Worm (Caenorhabditis elegans) whole organism, L1 larva: Measurements from ENCODE around the gene H17B01.5.

Source experiments
- ceh-8 ChIP-seq: fragments of 200-800 bp; sonication (Bioruptor generic); optimal IDR thresholded peaks from 2 replicates; lab custom pipeline; 2018; ENCODE audit warnings: mild to moderate bottlenecking, missing genetic modification characterization, moderate library complexity, missing compliant biosample characterization
- ceh-82 ChIP-seq, 3 experiments: fragments of 150-350 bp in 1 of 3; sonication (generic microtip) in 2 of 3; optimal IDR thresholded peaks; 2 replicates each; lab custom pipeline; 2014 to 2017; ENCODE audit warnings: missing biosample characterization in 3 of 3, missing genetic modification characterization in 3 of 3
- ceh-90 ChIP-seq: sonication (generic microtip); optimal IDR thresholded peaks from 2 replicates; lab custom pipeline; 2016; ENCODE audit warnings: missing genetic modification characterization, missing compliant biosample characterization
- ces-1 ChIP-seq: fragments of 150-350 bp; optimal IDR thresholded peaks from 2 replicates; lab custom pipeline; 2014; ENCODE audit warnings: missing biosample characterization, missing genetic modification reagents, missing genetic modification characterization
- dpl-1 ChIP-seq, 3 experiments: fragments of 150-350 bp in 2 of 3; sonication (generic microtip) in 1 of 3; optimal IDR thresholded peaks; 2 replicates each; lab custom pipeline; 2014 to 2017; ENCODE audit warnings: missing biosample characterization in 3 of 3, missing genetic modification characterization in 3 of 3, missing genetic modification reagents in 3 of 3
- dsc-1 ChIP-seq: sonication (generic microtip); optimal IDR thresholded peaks from 2 replicates; lab custom pipeline; 2016; ENCODE audit warnings: mild to moderate bottlenecking, missing genetic modification characterization, missing compliant biosample characterization
- efl-1 ChIP-seq, 4 experiments: fragments of 150-350 bp; optimal IDR thresholded peaks in 3 of 4; peaks in 1 of 4; 1 replicate in 1 of 4; 2 replicates in 3 of 4; lab custom pipeline; 2014; ENCODE audit warnings: missing biosample characterization in 2 of 4, missing genetic modification characterization in 2 of 4, missing genetic modification reagents in 2 of 4
- egl-13 ChIP-seq: sonication (generic microtip); optimal IDR thresholded peaks from 2 replicates; lab custom pipeline; 2016; ENCODE audit warnings: missing genotype, missing genetic modification reagents, missing genetic modification characterization, missing compliant biosample characterization
- elt-2 ChIP-seq: sonication (generic microtip); optimal IDR thresholded peaks from 2 replicates; lab custom pipeline; 2016; ENCODE audit warnings: missing genetic modification characterization, mild to moderate bottlenecking, inconsistent platforms, missing compliant biosample characterization, missing genetic modification reagents
- ets-5 ChIP-seq: fragments of 200-800 bp; sonication (Bioruptor generic); IDR thresholded peaks from 2 replicates; pipeline ENCODE4 v1.3.6; 2022; ENCODE audit warnings: missing genetic modification characterization, missing compliant biosample characterization
- fkh-10 ChIP-seq: sonication (generic microtip); optimal IDR thresholded peaks from 2 replicates; lab custom pipeline; 2017; ENCODE audit warnings: missing biosample characterization, missing genetic modification reagents, missing genetic modification characterization
- fkh-8 ChIP-seq: sonication (generic microtip); optimal IDR thresholded peaks from 2 replicates; lab custom pipeline; 2016; ENCODE audit warnings: mild to moderate bottlenecking, missing genetic modification characterization, missing compliant biosample characterization
- fos-1 ChIP-seq: fragments of 150-350 bp; optimal IDR thresholded peaks from 2 replicates; lab custom pipeline; 2014; ENCODE audit warnings: missing biosample characterization, missing genetic modification characterization
- hlh-4 ChIP-seq: sonication (generic microtip); optimal IDR thresholded peaks from 2 replicates; lab custom pipeline; 2016; ENCODE audit warnings: mild to moderate bottlenecking, missing genetic modification characterization, missing compliant biosample characterization
- hpl-2 ChIP-seq: fragments of 150-350 bp; optimal IDR thresholded peaks from 2 replicates; lab custom pipeline; 2014; ENCODE audit warnings: missing biosample characterization, missing genetic modification reagents, missing genetic modification characterization
- irx-1 ChIP-seq: sonication (generic microtip); optimal IDR thresholded peaks from 2 replicates; lab custom pipeline; 2016; ENCODE audit warnings: missing genetic modification characterization, missing compliant biosample characterization
- isw-1 ChIP-seq: fragments of 200-800 bp; sonication (Bioruptor generic); IDR thresholded peaks from 2 replicates; pipeline ENCODE4 v1.3.6; 2022; ENCODE audit warnings: missing genetic modification characterization, missing compliant biosample characterization
- jun-1 ChIP-seq: fragments of 150-350 bp; optimal IDR thresholded peaks from 2 replicates; lab custom pipeline; 2014; ENCODE audit warnings: missing biosample characterization, missing genetic modification reagents, missing genetic modification characterization
- lin-13 ChIP-seq: fragments of 150-350 bp; optimal IDR thresholded peaks from 2 replicates; lab custom pipeline; 2014; ENCODE audit warnings: missing biosample characterization, missing genetic modification reagents, missing genetic modification characterization
- lin-35 ChIP-seq, 2 experiments: fragments of 150-350 bp; optimal IDR thresholded peaks; 2 replicates each; lab custom pipeline; 2014; ENCODE audit warnings: missing biosample characterization in 2 of 2, missing genetic modification characterization in 2 of 2, missing genetic modification reagents in 2 of 2
- lin-39 ChIP-seq: fragments of 150-350 bp; optimal IDR thresholded peaks from 2 replicates; lab custom pipeline; 2014; ENCODE audit warnings: missing biosample characterization, missing genetic modification reagents, missing genetic modification characterization
- lsy-2 ChIP-seq, 2 experiments: fragments of 150-350 bp; optimal IDR thresholded peaks; 2 replicates each; lab custom pipeline; 2014; ENCODE audit warnings: missing biosample characterization in 2 of 2, missing genetic modification characterization in 2 of 2
- mab-9 ChIP-seq: fragments of 200-800 bp; sonication (Bioruptor generic); IDR thresholded peaks from 2 replicates; pipeline ENCODE4 v1.3.6; 2022; ENCODE audit warnings: missing genetic modification reagents, missing genetic modification characterization, missing compliant biosample characterization
- mef-2 ChIP-seq: fragments of 150-350 bp; optimal IDR thresholded peaks from 2 replicates; lab custom pipeline; 2014; ENCODE audit warnings: missing biosample characterization, missing genetic modification characterization
- nhr-11 ChIP-seq: fragments of 150-350 bp; optimal IDR thresholded peaks from 2 replicates; lab custom pipeline; 2014; ENCODE audit warnings: missing biosample characterization, missing genetic modification characterization
- nhr-12 ChIP-seq: sonication (generic microtip); optimal IDR thresholded peaks from 2 replicates; lab custom pipeline; 2017; ENCODE audit warnings: missing biosample characterization, missing genetic modification characterization
- nhr-19 ChIP-seq: fragments of 200-800 bp; sonication (Bioruptor generic); conservative IDR thresholded peaks from 2 replicates; pipeline ENCODE4 v1.3.6; 2022; ENCODE audit warnings: missing genetic modification characterization, missing compliant biosample characterization
- nhr-237 ChIP-seq: fragments of 150-350 bp; optimal IDR thresholded peaks from 2 replicates; lab custom pipeline; 2014; ENCODE audit warnings: missing biosample characterization, missing genetic modification characterization
- nhr-47 ChIP-seq: sonication (generic microtip); optimal IDR thresholded peaks from 2 replicates; lab custom pipeline; 2016; ENCODE audit warnings: mild to moderate bottlenecking, missing genetic modification characterization, moderate library complexity, missing compliant biosample characterization
- nhr-71 ChIP-seq: sonication (generic microtip); optimal IDR thresholded peaks from 2 replicates; lab custom pipeline; 2016; ENCODE audit warnings: mild to moderate bottlenecking, missing genetic modification characterization, moderate library complexity, missing compliant biosample characterization
- nhr-77 ChIP-seq: fragments of 150-350 bp; optimal IDR thresholded peaks from 2 replicates; lab custom pipeline; 2014; ENCODE audit warnings: missing biosample characterization, missing genetic modification characterization
- nhr-84 ChIP-seq: sonication (generic microtip); optimal IDR thresholded peaks from 2 replicates; lab custom pipeline; 2017; ENCODE audit warnings: missing biosample characterization, missing genetic modification characterization
- pag-3 ChIP-seq: sonication (generic microtip); optimal IDR thresholded peaks from 2 replicates; lab custom pipeline; 2017; ENCODE audit warnings: missing genetic modification characterization, mild to moderate bottlenecking, missing compliant biosample characterization, antibody characterized with exemption, borderline replicate concordance; ENCODE audit not compliant: insufficient read depth
- pax-3 ChIP-seq: fragments of 200-800 bp; sonication (Bioruptor generic); optimal IDR thresholded peaks from 2 replicates; lab custom pipeline; 2018; ENCODE audit warnings: mild to moderate bottlenecking, missing genetic modification characterization, moderate library complexity, missing compliant biosample characterization
- pqm-1 ChIP-seq: sonication (generic microtip); optimal IDR thresholded peaks from 3 replicates; lab custom pipeline; 2017; ENCODE audit warnings: missing biosample characterization, missing genetic modification characterization
- skn-1 ChIP-seq: fragments of 150-350 bp; optimal IDR thresholded peaks from 2 replicates; lab custom pipeline; 2014; ENCODE audit warnings: missing biosample characterization, missing genetic modification characterization
- snu-23 ChIP-seq: sonication (generic microtip); optimal IDR thresholded peaks from 2 replicates; lab custom pipeline; 2016; ENCODE audit warnings: missing genetic modification characterization, missing compliant biosample characterization
- sptf-1 ChIP-seq: fragments of 150-350 bp; optimal IDR thresholded peaks from 2 replicates; lab custom pipeline; 2014; ENCODE audit warnings: missing biosample characterization, missing genetic modification characterization
- sup-37 ChIP-seq: fragments of 200-800 bp; sonication (Bioruptor generic); optimal IDR thresholded peaks from 2 replicates; lab custom pipeline; 2018; ENCODE audit warnings: mild to moderate bottlenecking, missing genetic modification characterization, missing compliant biosample characterization
- swsn-7 ChIP-seq: sonication (generic microtip); optimal IDR thresholded peaks from 2 replicates; lab custom pipeline; 2016; ENCODE audit warnings: missing genetic modification characterization, missing compliant biosample characterization
- unc-30 ChIP-seq: sonication (generic microtip); optimal IDR thresholded peaks from 2 replicates; lab custom pipeline; 2017; ENCODE audit warnings: missing biosample characterization, missing genetic modification characterization
- unc-86 ChIP-seq: sonication (generic microtip); optimal IDR thresholded peaks from 2 replicates; lab custom pipeline; 2016; ENCODE audit warnings: missing genetic modification characterization, missing compliant biosample characterization
- xbp-1 ChIP-seq: sonication (generic microtip); optimal IDR thresholded peaks from 2 replicates; lab custom pipeline; 2016; ENCODE audit warnings: missing genetic modification characterization, missing compliant biosample characterization
- zag-1 ChIP-seq: fragments of 150-350 bp; optimal IDR thresholded peaks from 2 replicates; lab custom pipeline; 2014; ENCODE audit warnings: missing biosample characterization, missing genetic modification characterization
- ztf-4 ChIP-seq: fragments of 150-350 bp; optimal IDR thresholded peaks from 2 replicates; lab custom pipeline; 2014; ENCODE audit warnings: missing biosample characterization, missing genetic modification characterization

Gene H17B01.5

ce11 chrII:1473481-1473880, at the start of gene H17B01.5:
Gene H17B01.5 (minus strand): TSS chrII:1473581.
- no peak for TF ChIP-seq ztf-4 (tag; lab: Kevin White, UChicago)
- TF ChIP-seq unc-30 (tag; lab: Kevin White, UChicago) = no peak
- no peak for TF ChIP-seq nhr-12 (tag; lab: Kevin White, UChicago)
- no peak for TF ChIP-seq ets-5 (GFP tag; lab: Robert Waterston, UW)
- TF ChIP-seq irx-1 (tag; lab: Kevin White, UChicago) = no peak
- no peak for TF ChIP-seq pax-3 (tag; lab: Kevin White, UChicago)
- TF ChIP-seq zag-1 = no peak
- no peak for TF ChIP-seq isw-1 (GFP tag; lab: Robert Waterston, UW)
- no peak for TF ChIP-seq sup-37 (GFP tag; lab: Kevin White, UChicago)
- TF ChIP-seq hlh-4 (tag; lab: Kevin White, UChicago) = no peak
- TF ChIP-seq elt-2 (tag; lab: Kevin White, UChicago) = no peak
- TF ChIP-seq hpl-2 = no peak
- no peak for TF ChIP-seq nhr-77 (tag; lab: Kevin White, UChicago)
- TF ChIP-seq ceh-8 (GFP tag; lab: Kevin White, UChicago) = no peak
- no peak for TF ChIP-seq nhr-237 (tag; lab: Kevin White, UChicago)
- no peak for TF ChIP-seq nhr-84
- no peak for TF ChIP-seq nhr-11 (tag; lab: Kevin White, UChicago)
- TF ChIP-seq efl-1 (optimal IDR thresholded peaks at IDR 0.05; lab: Kevin White, UChicago) = no peak
- TF ChIP-seq efl-1 (GFP tag; optimal IDR thresholded peaks at IDR 0.05 in 1 of 2; lab: Kevin White, UChicago) = no peak
- TF ChIP-seq pag-3 = no peak

- TF ChIP-seq skn-1 (tag; lab: Kevin White, UChicago) = no peak
- TF ChIP-seq sup-37 (GFP tag; lab: Kevin White, UChicago) = no peak
- TF ChIP-seq pqm-1 = no peak
- no peak for TF ChIP-seq hpl-2
- TF ChIP-seq fkh-10 (GFP tag; lab: Kevin White, UChicago) = no peak
- TF ChIP-seq jun-1 (tag; lab: Kevin White, UChicago) = no peak
- no peak for TF ChIP-seq xbp-1 (tag; lab: Kevin White, UChicago)
- TF ChIP-seq ceh-90 (tag; lab: Kevin White, UChicago) = no peak
- no peak for TF ChIP-seq fos-1 (tag; lab: Kevin White, UChicago)
- TF ChIP-seq unc-86 (tag; lab: Kevin White, UChicago) = no peak
- no peak for TF ChIP-seq mef-2 (tag; lab: Kevin White, UChicago)
- TF ChIP-seq efl-1 (optimal IDR thresholded peaks at IDR 0.05; lab: Kevin White, UChicago) = no peak
- no peak for TF ChIP-seq efl-1 (GFP tag; optimal IDR thresholded peaks at IDR 0.05 in 1 of 2; lab: Kevin White, UChicago)
These were observed 48.6 kb upstream of the H17B01.5 start for ce11 chrII:1521956-1522355.

ce11 chrII:1519867-1520266, 46.5 kb upstream of the H17B01.5 start:
- TF ChIP-seq lin-35 (GFP tag; optimal IDR thresholded peaks at IDR 0.05; lab: Kevin White, UChicago) = peak in 1 of 2 experiments; percentile 33
- TF ChIP-seq lin-13 (GFP tag; lab: Kevin White, UChicago) = peak; percentile 33
- TF ChIP-seq mab-9 (GFP tag; lab: Robert Waterston, UW) = peak; percentile 51; the same call in 1 of the 2 replicates
- no peak for TF ChIP-seq nhr-11 (tag; lab: Kevin White, UChicago)
- peak; percentile 37 for TF ChIP-seq nhr-47 (tag; lab: Kevin White, UChicago)
- peak in 1 of 3 experiments; percentile 20 for TF ChIP-seq dpl-1 (GFP tag; optimal IDR thresholded peaks at IDR 0.05; lab: Kevin White, UChicago)
- TF ChIP-seq ces-1 = no peak
- peak; percentile 12 to 20 for TF ChIP-seq efl-1 (optimal IDR thresholded peaks at IDR 0.05; lab: Kevin White, UChicago)
- TF ChIP-seq efl-1 (GFP tag; optimal IDR thresholded peaks at IDR 0.05 in 1 of 2; lab: Kevin White, UChicago) = peak in 1 of 2 experiments; percentile 89
- no peak for TF ChIP-seq lin-39 (tag; lab: Kevin White, UChicago)
- no peak for TF ChIP-seq ceh-8 (GFP tag; lab: Kevin White, UChicago)
- TF ChIP-seq sptf-1 (tag; lab: Kevin White, UChicago) = no peak
- peak; percentile 74 for TF ChIP-seq dsc-1
- peak; percentile 15 for TF ChIP-seq fkh-10 (GFP tag; lab: Kevin White, UChicago)
- peak; percentile 52 for TF ChIP-seq fkh-8 (tag; lab: Kevin White, UChicago)
- peak; percentile 15 for TF ChIP-seq egl-13
- peak in 1 of 2 experiments; percentile 36 for TF ChIP-seq lsy-2 (tag; optimal IDR thresholded peaks at IDR 0.05; lab: Kevin White, UChicago)
- TF ChIP-seq nhr-19 (GFP tag; lab: Robert Waterston, UW) = peak; percentile 29; the same call in 1 of the 2 replicates
- peak; percentile 48 for TF ChIP-seq snu-23
- peak; percentile 7 for TF ChIP-seq swsn-7 (tag; lab: Kevin White, UChicago)
- TF ChIP-seq nhr-71 (tag; lab: Kevin White, UChicago) = peak; percentile 35
- peak in 1 of 3 experiments; percentile 13 for TF ChIP-seq ceh-82 (tag; optimal IDR thresholded peaks at IDR 0.05; lab: Kevin White, UChicago)
